Fruit fly (Drosophila melanogaster): ENCODE data around the gene COX5A.

The COX5A gene

dm6 chr3R:11771492-11771891 lies 47.7 kb upstream of the COX5A start (continued):
- no peak for TF ChIP-seq pzg (GFP tag; optimal IDR thresholded peaks at IDR 0.05)
- no peak for TF ChIP-seq Dref (GFP tag; IDR thresholded peaks at IDR 0.05)
- TF ChIP-seq CG32767 (GFP tag; IDR thresholded peaks at IDR 0.05), result 0 out of 2 replicates have a peak, but pooled peaks have one; percentile 25
- no peak for TF ChIP-seq CG3995 (GFP tag; optimal IDR thresholded peaks at IDR 0.05)
- TF ChIP-seq pita (GFP tag; optimal IDR thresholded peaks at IDR 0.05), result no peak
- no peak for TF ChIP-seq CG11456 (GFP tag; IDR thresholded peaks at IDR 0.05)
- no peak for TF ChIP-seq bowl (GFP tag; IDR thresholded peaks at IDR 0.05)
- TF ChIP-seq Hey (tag; optimal IDR thresholded peaks at IDR 0.05), result no peak
- no peak for TF ChIP-seq CG12071 (GFP tag; optimal IDR thresholded peaks at IDR 0.05)
- no peak for TF ChIP-seq pfk (GFP tag; optimal IDR thresholded peaks at IDR 0.05)
- no peak for TF ChIP-seq ttk (GFP tag; IDR thresholded peaks at IDR 0.05)
- no peak for TF ChIP-seq NFAT (GFP tag; IDR thresholded peaks at IDR 0.05)
- no peak for TF ChIP-seq slbo (GFP tag; IDR thresholded peaks at IDR 0.05)

- TF ChIP-seq bbx (GFP tag; IDR thresholded peaks at IDR 0.05; ENCODE audit: partially characterized antibody) (no peak), CG10462 (GFP tag; optimal IDR thresholded peaks at IDR 0.05) (no peak), amos (GFP tag; IDR thresholded peaks at IDR 0.05; ENCODE audit: partially characterized antibody) (no peak), sens (GFP tag) (peak; percentile 39), vfl (GFP tag; optimal IDR thresholded peaks at IDR 0.05) (no peak), chm (GFP tag; IDR thresholded peaks at IDR 0.05) (0 out of 2 replicates have a peak, but pooled peaks have one; percentile 50), Blimp-1 (GFP tag; optimal IDR thresholded peaks at IDR 0.05) (no peak), CG17186 (GFP tag; optimal IDR thresholded peaks at IDR 0.05) (no peak), unpg (GFP tag; optimal IDR thresholded peaks at IDR 0.05) (no peak), crp (GFP tag; optimal IDR thresholded peaks at IDR 0.05) (no peak), Rfx (GFP tag; IDR thresholded peaks at IDR 0.05) (no peak), CG11247 (GFP tag; IDR thresholded peaks at IDR 0.05) (no peak), Fer1 (GFP tag; optimal IDR thresholded peaks at IDR 0.05) (no peak), CG3838 (GFP tag; optimal IDR thresholded peaks at IDR 0.05) (no peak), Med (GFP tag) (peak; percentile 71), TFAM (GFP tag; optimal IDR thresholded peaks at IDR 0.05) (no peak), jumu (GFP tag; optimal IDR thresholded peaks at IDR 0.05) (no peak), CG2199 (GFP tag; IDR thresholded peaks at IDR 0.05) (peak; percentile 76; the same call in 2 of the 3 replicates), Gug (GFP tag; IDR thresholded peaks at IDR 0.05) (no peak), ci (GFP tag; IDR thresholded peaks at IDR 0.05) (peak; percentile 62), pfk (GFP tag; optimal IDR thresholded peaks at IDR 0.05) (peak; percentile 26), Hey (tag; optimal IDR thresholded peaks at IDR 0.05) (no peak), tna (GFP tag; IDR thresholded peaks at IDR 0.05; ENCODE audit: partially characterized antibody) (no peak), PHDP (tag; optimal IDR thresholded peaks at IDR 0.05) (no peak), CG8924 (tag; optimal IDR thresholded peaks at IDR 0.05) (no peak), pzg (GFP tag; optimal IDR thresholded peaks at IDR 0.05) (no peak), CG15073 (GFP tag; optimal IDR thresholded peaks at IDR 0.05) (no peak), danr (GFP tag; IDR thresholded peaks at IDR 0.05) (no peak), Ets65A (GFP tag) (peak; percentile 66), CG6254 (GFP tag; optimal IDR thresholded peaks at IDR 0.05) (no peak), Lim3 (GFP tag; IDR thresholded peaks at IDR 0.05) (no peak), CG10979 (tag; optimal IDR thresholded peaks at IDR 0.05) (no peak), CG14014 (GFP tag; IDR thresholded peaks at IDR 0.05) (no peak), lov (optimal IDR thresholded peaks at IDR 0.05) (no peak), lov (GFP tag; IDR thresholded peaks at IDR 0.05) (no peak), CG14441 (GFP tag; IDR thresholded peaks at IDR 0.05) (no peak), CG34422 (GFP tag; IDR thresholded peaks at IDR 0.05) (peak; percentile 53; the same call in 1 of the 3 replicates), cg (GFP tag; optimal IDR thresholded peaks at IDR 0.05) (peak; percentile 74), CG8290 (GFP tag; optimal IDR thresholded peaks at IDR 0.05) (no peak), CG8290 (tag; optimal IDR thresholded peaks at IDR 0.05) (peak in 1 of 2 experiments; percentile 3)
These were observed 46.9 kb upstream of the COX5A start for dm6 chr3R:11772181-11772827.

Data from whole organism, embryonic.